Worm (Caenorhabditis elegans): ENCODE measurements around the gene Y105C5B.8.

DNA sequence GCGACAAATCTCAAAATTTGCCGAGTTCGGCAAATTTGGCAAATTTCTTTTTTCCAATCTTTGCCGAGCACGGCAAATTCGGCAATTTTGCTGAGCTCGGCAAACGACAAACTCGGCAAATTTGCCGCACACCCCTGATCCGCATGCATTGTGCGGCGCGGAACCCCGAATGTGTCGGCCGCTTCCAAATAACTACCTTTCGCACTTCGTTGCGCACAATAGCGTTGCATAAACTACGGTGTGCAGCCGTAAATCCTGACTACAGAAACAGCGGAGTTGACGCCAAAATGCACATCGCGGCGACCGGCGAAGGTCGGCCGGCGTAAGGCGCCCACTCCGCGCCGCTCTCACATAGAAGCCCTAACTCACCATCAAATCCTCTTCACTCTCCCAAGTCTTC, 11.8 kb upstream of the Y105C5B.8 start:
- TF ChIP-seq ztf-23 (GFP tag; IDR thresholded peaks at IDR 0.05) (no peak), flt-1 (GFP tag; IDR thresholded peaks at IDR 0.05) (no peak), T22C8.4 (GFP tag; IDR thresholded peaks at IDR 0.05) (no peak), med-1 (GFP tag; optimal IDR thresholded peaks at IDR 0.05; ENCODE audit: insufficient read depth) (no peak), cog-1 (tag; optimal IDR thresholded peaks at IDR 0.05) (no peak), ztf-29 (GFP tag; IDR thresholded peaks at IDR 0.05) (no peak), ref-1 (GFP tag; conservative IDR thresholded peaks at IDR 0.05) (no peak), klf-2 (GFP tag; conservative IDR thresholded peaks at IDR 0.05) (no peak)

Data from whole organism, midembryonic.